Worm (Caenorhabditis elegans) whole organism, L4/young adult: ENCODE measurements around the gene fbxa-80.
"Not testable (repeated sequence)": the region's sequence is repeated elsewhere in the genome, so short reads cannot be mapped to it uniquely, and the experiment has no call there.

ENCODE experiments used
- W03F9.2 ChIP-seq: fragments of 150-350 bp; optimal IDR thresholded peaks from 2 replicates; lab custom pipeline; 2014; ENCODE audit warnings: missing biosample characterization, missing genetic modification characterization
- dao-5 ChIP-seq: sonication (generic microtip); optimal IDR thresholded peaks from 2 replicates; lab custom pipeline; 2016; ENCODE audit warnings: missing genotype, missing genetic modification characterization, moderate library complexity, missing compliant biosample characterization
- him-1 ChIP-seq: sonication (generic microtip); optimal IDR thresholded peaks from 2 replicates; lab custom pipeline; 2016; ENCODE audit warnings: missing genotype, missing genetic modification reagents, missing genetic modification characterization, missing compliant biosample characterization

fbxa-80 gene

ce11 chrIII:1315038-1315437 lies at the start of gene fbxa-80, which contains the start of gene fbxa-19:
Gene fbxa-80, minus strand, starts transcription at chrIII:1315210.
Gene fbxa-19, plus strand, starts transcription at chrIII:1315401.
- no peak for TF ChIP-seq dao-5 (tag; lab: Kevin White, UChicago)

ce11 chrIII:1359669-1360068 lies 44.7 kb upstream of the fbxa-80 start, which contains the start of gene Y82E9BR.9:
Gene Y82E9BR.9, minus strand, starts transcription at chrIII:1359769.
- TF ChIP-seq dao-5 (tag; lab: Kevin White, UChicago), result no peak
- TF ChIP-seq W03F9.2 (tag; lab: Kevin White, UChicago), result no peak
- no peak for TF ChIP-seq him-1 (tag; lab: Kevin White, UChicago)

DNA sequence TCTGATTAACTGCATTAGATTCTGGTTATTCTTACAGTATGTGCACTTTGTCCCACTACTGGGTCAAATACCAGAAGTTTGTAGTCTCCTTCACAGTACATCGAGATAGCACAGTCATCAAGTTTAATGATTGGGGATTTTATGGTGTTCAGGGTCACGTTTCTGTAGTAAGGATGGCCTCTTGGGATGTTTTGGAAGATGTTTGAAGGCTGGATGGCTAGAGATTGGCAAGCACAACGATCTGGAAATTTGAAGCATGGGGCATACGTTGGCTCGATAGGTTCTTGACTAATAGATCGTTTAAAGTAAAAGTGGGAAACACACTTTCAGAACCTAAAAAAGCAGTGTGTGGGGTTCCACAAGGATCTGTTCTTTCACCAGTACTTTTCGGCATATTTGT lies 43.0 kb upstream of the fbxa-80 start, which contains the start of gene Y82E9BR.8:
TSS of gene Y82E9BR.8 (minus strand) at position 101 of the 400 bp plus-strand sequence.
- not testable (repeated sequence) for TF ChIP-seq him-1, dao-5, W03F9.2 (tag; lab: Kevin White, UChicago)

ce11 chrIII:1355320-1355719 lies 40.3 kb upstream of the fbxa-80 start, which contains the start of gene Y82E9BL.1:
Gene Y82E9BL.1, minus strand, starts transcription at chrIII:1355420.
- TF ChIP-seq W03F9.2 (tag; lab: Kevin White, UChicago), result no peak

- TF ChIP-seq him-1 (tag; lab: Kevin White, UChicago), result no peak
- TF ChIP-seq W03F9.2 (tag; lab: Kevin White, UChicago), result no peak
- TF ChIP-seq dao-5 (tag; lab: Kevin White, UChicago), result no peak
These were observed 39.5 kb upstream of the fbxa-80 start for ce11 chrIII:1354523-1354922.

- TF ChIP-seq him-1 (tag; lab: Kevin White, UChicago), result no peak
- TF ChIP-seq dao-5 (tag; lab: Kevin White, UChicago), result no peak
- TF ChIP-seq W03F9.2 (tag; lab: Kevin White, UChicago), result no peak
These were observed 35.7 kb upstream of the fbxa-80 start, which contains the start of gene Y82E9BL.3 for ce11 chrIII:1350745-1351144. Gene Y82E9BL.3, minus strand, starts transcription at chrIII:1350845.

DNA sequence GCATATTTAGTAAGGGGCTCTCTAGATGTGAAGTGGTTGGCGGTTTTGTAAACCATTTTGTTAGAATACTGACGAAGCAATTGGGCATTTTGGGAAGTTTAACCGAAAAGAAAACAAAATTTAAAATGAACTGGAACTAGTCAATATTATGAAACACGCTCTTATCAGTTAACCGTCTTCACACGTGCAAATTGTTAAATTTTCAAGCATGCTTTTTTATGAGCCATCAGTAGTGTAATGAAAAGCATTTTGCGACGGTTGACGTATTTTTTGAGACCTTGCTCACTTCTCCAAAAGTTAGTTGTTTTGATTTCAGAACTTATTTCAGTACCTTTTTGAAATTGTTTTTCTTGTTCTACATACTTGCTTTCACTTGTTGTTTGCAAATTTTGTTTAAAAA lies 34.3 kb upstream of the fbxa-80 start, which contains the start of gene fbxa-25:
TSS of gene fbxa-25 (minus strand) at position 138 of the 400 bp plus-strand sequence.
- no peak for TF ChIP-seq dao-5 (tag; lab: Kevin White, UChicago)
- no peak for TF ChIP-seq him-1 (tag; lab: Kevin White, UChicago)
- no peak for TF ChIP-seq W03F9.2 (tag; lab: Kevin White, UChicago)

DNA sequence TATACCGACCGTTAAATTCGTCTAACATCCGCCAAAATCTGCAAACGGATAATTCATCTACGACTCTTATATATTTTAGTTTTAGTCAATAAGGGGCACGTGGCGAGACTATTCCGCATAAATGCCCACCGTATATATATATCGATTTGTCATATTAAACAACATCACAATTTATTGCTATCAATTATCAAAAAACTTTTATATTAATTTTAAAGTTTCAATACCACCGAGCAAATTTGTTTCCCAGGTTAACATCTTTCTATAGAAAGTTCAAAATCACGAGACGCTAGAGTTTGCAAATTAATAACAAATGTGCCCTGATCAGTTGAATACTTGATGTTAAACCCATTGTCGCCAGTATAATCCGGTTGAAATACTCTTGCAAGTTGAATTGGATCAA lies 32.5 kb upstream of the fbxa-80 start, which contains the start of gene Y82E9BL.5:
TSS of gene Y82E9BL.5 (minus strand) at position 101 of the 400 bp plus-strand sequence.
- no peak for TF ChIP-seq him-1 (tag; lab: Kevin White, UChicago)
- no peak for TF ChIP-seq dao-5 (tag; lab: Kevin White, UChicago)
- TF ChIP-seq W03F9.2 (tag; lab: Kevin White, UChicago), result no peak

DNA sequence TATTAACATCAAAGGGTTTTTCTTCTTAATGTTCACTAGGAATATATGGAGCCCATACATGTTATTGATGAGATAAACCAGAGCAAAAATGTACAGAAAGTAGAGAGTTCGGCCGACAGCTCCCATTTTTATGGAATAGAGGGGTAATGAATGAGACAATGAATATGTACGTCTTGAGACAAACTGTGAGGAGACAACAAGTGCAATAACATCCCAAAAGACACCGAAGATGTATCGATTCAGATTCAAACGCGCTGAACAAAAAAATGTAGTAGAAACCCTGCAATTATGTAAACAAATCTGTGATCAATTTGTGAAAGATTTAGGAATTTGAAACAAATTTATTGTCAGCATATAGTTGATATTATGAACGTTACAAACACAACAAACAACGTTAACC lies 32.0 kb upstream of the fbxa-80 start:
- no peak for TF ChIP-seq dao-5 (tag; lab: Kevin White, UChicago)
- TF ChIP-seq him-1 (tag; lab: Kevin White, UChicago), result no peak
- TF ChIP-seq W03F9.2 (tag; lab: Kevin White, UChicago), result no peak

DNA sequence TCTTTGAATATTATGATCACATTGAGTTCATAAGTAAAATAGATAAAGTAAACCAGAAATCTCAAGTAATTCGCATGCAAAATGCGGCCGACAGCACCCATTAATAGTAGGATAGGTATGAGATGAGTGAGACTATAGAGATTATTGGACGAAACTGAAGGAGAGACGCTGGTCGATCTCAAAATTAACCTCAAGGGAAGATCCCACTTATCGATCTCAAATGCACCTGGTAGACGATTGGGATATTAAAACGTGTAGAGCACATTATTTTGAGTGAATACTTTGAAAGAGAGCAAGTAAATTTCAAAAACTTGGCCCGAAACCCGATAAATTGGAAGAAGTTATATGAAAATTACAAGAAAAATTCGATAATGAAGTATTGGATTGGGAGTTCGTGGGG lies 30.7 kb upstream of the fbxa-80 start, which contains the start of gene Y82E9BL.6:
TSS of gene Y82E9BL.6 (minus strand) at position 101 of the 400 bp plus-strand sequence.
- no peak for TF ChIP-seq dao-5 (tag; lab: Kevin White, UChicago)
- TF ChIP-seq him-1 (tag; lab: Kevin White, UChicago), result no peak
- TF ChIP-seq W03F9.2 (tag; lab: Kevin White, UChicago), result no peak

- no peak for TF ChIP-seq W03F9.2 (tag; lab: Kevin White, UChicago)
- no peak for TF ChIP-seq him-1 (tag; lab: Kevin White, UChicago)
- no peak for TF ChIP-seq dao-5 (tag; lab: Kevin White, UChicago)
These were observed 28.0 kb upstream of the fbxa-80 start, which contains the start of gene fbxa-27 for ce11 chrIII:1342919-1343419. Gene fbxa-27, plus strand, starts transcription at chrIII:1342969.

DNA sequence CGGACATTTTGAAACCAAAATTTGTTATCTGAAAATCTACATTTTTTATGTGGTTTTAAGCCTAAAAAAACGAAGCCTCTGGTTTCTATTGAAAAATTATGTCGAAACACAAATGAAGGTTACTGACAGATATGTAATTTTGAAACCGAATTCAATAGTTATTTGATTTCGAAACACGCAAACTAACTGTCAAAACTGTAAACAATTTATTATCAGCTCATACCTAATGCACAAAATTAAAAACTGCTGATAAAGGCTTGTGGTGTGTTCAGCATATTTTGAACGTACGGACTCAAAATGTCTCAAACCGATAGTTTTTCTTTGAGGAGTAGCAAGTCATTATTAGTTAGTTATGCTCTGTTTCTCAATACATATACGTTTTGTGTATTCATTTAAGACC lies 27.5 kb upstream of the fbxa-80 start, which contains the start of gene fbxa-26:
TSS of gene fbxa-26 (minus strand) at position 35 of the 400 bp plus-strand sequence.
- no peak for TF ChIP-seq dao-5 (tag; lab: Kevin White, UChicago)
- TF ChIP-seq him-1 (tag; lab: Kevin White, UChicago), result no peak
- no peak for TF ChIP-seq W03F9.2 (tag; lab: Kevin White, UChicago)

- TF ChIP-seq him-1 (tag; lab: Kevin White, UChicago), result no peak
These were observed 25.2 kb upstream of the fbxa-80 start, which contains the start of gene fbxa-5 for ce11 chrIII:1340240-1340639. Gene fbxa-5, minus strand, starts transcription at chrIII:1340340.

ce11 chrIII:1331894-1332293 lies 16.9 kb upstream of the fbxa-80 start, which contains the start of gene Y82E9BL.19:
Gene Y82E9BL.19, plus strand, starts transcription at chrIII:1332016.
- TF ChIP-seq him-1 (tag; lab: Kevin White, UChicago), result no peak
